Worm (Caenorhabditis elegans): ENCODE data around the gene C25F9.13.

ce11 chrV:19354506-19354905 is 44.3 kb downstream of the C25F9.13 start:
- TF ChIP-seq chd-7 (tag; optimal IDR thresholded peaks at IDR 0.05): no peak
- no peak for TF ChIP-seq pbrm-1 (GFP tag; IDR thresholded peaks at IDR 0.05)
- no peak for TF ChIP-seq sea-2 (GFP tag; IDR thresholded peaks at IDR 0.05)
- no peak for TF ChIP-seq unc-130 (GFP tag; optimal IDR thresholded peaks at IDR 0.05)
- TF ChIP-seq attf-5 (GFP tag; optimal IDR thresholded peaks at IDR 0.05): no peak
- TF ChIP-seq efl-1 (GFP tag; optimal IDR thresholded peaks at IDR 0.05): no peak
- TF ChIP-seq unc-62 (GFP tag; optimal IDR thresholded peaks at IDR 0.05): no peak
- no peak for TF ChIP-seq ama-1 (optimal IDR thresholded peaks at IDR 0.05)
- TF ChIP-seq ama-1 (GFP tag; optimal IDR thresholded peaks at IDR 0.05): no peak
- no peak for TF ChIP-seq madf-6 (GFP tag; IDR thresholded peaks at IDR 0.05)
- TF ChIP-seq mxl-1 (tag; optimal IDR thresholded peaks at IDR 0.05): no peak

Measured in whole organism, young adult.